Fruit fly (Drosophila melanogaster) whole organism, prepupa: ENCODE data around the gene Oseg1.

ENCODE experiments used
- Blimp-1 ChIP-seq: fragments of 200-800 bp; sonication (Bioruptor generic); optimal IDR thresholded peaks from 3 replicates; lab custom pipeline; 2017; ENCODE audit warnings: missing biosample characterization, missing genetic modification characterization, mild to moderate bottlenecking, moderate library complexity, missing genetic modification reagents
- CG10669 ChIP-seq: fragments of 200-800 bp; sonication (Bioruptor generic); optimal IDR thresholded peaks from 3 replicates; lab custom pipeline; 2018; ENCODE audit warnings: missing biosample characterization, mild to moderate bottlenecking, missing genetic modification characterization, moderate library complexity
- CG11294 ChIP-seq: fragments of 200-800 bp; sonication (Bioruptor generic); IDR thresholded peaks from 2 replicates; pipeline ENCODE4 v1.3.6; 2022; ENCODE audit warnings: missing biosample characterization, missing genetic modification characterization
- CG11902 ChIP-seq: fragments of 200-800 bp; sonication (Bioruptor generic); optimal IDR thresholded peaks from 3 replicates; lab custom pipeline; 2016; ENCODE audit warnings: missing biosample characterization, missing genetic modification characterization
- CG15336 ChIP-seq: fragments of 200-800 bp; sonication (Bioruptor generic); IDR thresholded peaks from 2 replicates; pipeline ENCODE4 v1.3.6; 2022; ENCODE audit warnings: missing biosample characterization, missing genetic modification characterization
- CG1621 ChIP-seq: fragments of 200-800 bp; sonication (Bioruptor generic); optimal IDR thresholded peaks from 3 replicates; lab custom pipeline; 2018; ENCODE audit warnings: missing biosample characterization, mild to moderate bottlenecking, missing genetic modification characterization
- CG16779 ChIP-seq: fragments of 200-800 bp; sonication (Bioruptor generic); optimal IDR thresholded peaks from 3 replicates; lab custom pipeline; 2017; ENCODE audit warnings: missing biosample characterization, mild to moderate bottlenecking, missing genetic modification characterization
- CG3032 ChIP-seq: fragments of 200-800 bp; optimal IDR thresholded peaks from 2 replicates; lab custom pipeline; 2019; ENCODE audit warnings: missing biosample characterization, mild to moderate bottlenecking, missing genetic modification characterization, moderate library complexity
- CG31627 ChIP-seq: fragments of 200-800 bp; sonication (Bioruptor generic); optimal IDR thresholded peaks from 3 replicates; lab custom pipeline; 2016; ENCODE audit warnings: missing biosample characterization, missing genetic modification characterization
- CG32006 ChIP-seq: fragments of 200-800 bp; sonication (Bioruptor generic); optimal IDR thresholded peaks from 3 replicates; lab custom pipeline; 2017; ENCODE audit warnings: missing biosample characterization, mild to moderate bottlenecking, missing genetic modification characterization
- CG34406 ChIP-seq: fragments of 200-800 bp; sonication (Bioruptor generic); optimal IDR thresholded peaks from 3 replicates; lab custom pipeline; 2016; ENCODE audit warnings: missing biosample characterization, missing genetic modification characterization
- CG3919 ChIP-seq: fragments of 200-800 bp; sonication (Bioruptor generic); optimal IDR thresholded peaks from 3 replicates; lab custom pipeline; 2016; ENCODE audit warnings: missing biosample characterization, missing genetic modification characterization
- CG4318 ChIP-seq: fragments of 200-800 bp; sonication (Bioruptor generic); optimal IDR thresholded peaks from 3 replicates; lab custom pipeline; 2017; ENCODE audit warnings: missing biosample characterization, mild to moderate bottlenecking, missing genetic modification characterization
- CG6163 ChIP-seq: fragments of 200-800 bp; sonication (Bioruptor generic); IDR thresholded peaks from 3 replicates; pipeline ENCODE4 v1.3.6; 2022; ENCODE audit warnings: missing biosample characterization, missing genetic modification characterization
- CG6792 ChIP-seq: fragments of 200-800 bp; sonication (Bioruptor generic); optimal IDR thresholded peaks from 3 replicates; lab custom pipeline; 2016; ENCODE audit warnings: missing biosample characterization, missing genetic modification characterization
- CG6808 ChIP-seq: fragments of 200-800 bp; sonication (Bioruptor generic); optimal IDR thresholded peaks from 3 replicates; lab custom pipeline; 2017; ENCODE audit warnings: missing biosample characterization, missing genetic modification characterization, mild to moderate bottlenecking, moderate library complexity, missing genetic modification reagents
- CG6854 ChIP-seq: fragments of 200-800 bp; sonication (Bioruptor generic); optimal IDR thresholded peaks from 2 replicates; lab custom pipeline; 2017; ENCODE audit warnings: missing biosample characterization, mild to moderate bottlenecking, missing genetic modification characterization
- CG7368 ChIP-seq: fragments of 200-800 bp; sonication (Bioruptor generic); optimal IDR thresholded peaks from 3 replicates; lab custom pipeline; 2016; ENCODE audit warnings: missing biosample characterization, missing genetic modification characterization
- CG8119 ChIP-seq: fragments of 200-800 bp; sonication (Bioruptor generic); IDR thresholded peaks from 3 replicates; pipeline ENCODE4 v1.3.6; 2022; ENCODE audit warnings: missing biosample characterization, missing genetic modification characterization
- CG8319 ChIP-seq: fragments of 200-800 bp; sonication (Bioruptor generic); optimal IDR thresholded peaks from 3 replicates; lab custom pipeline; 2016; ENCODE audit warnings: missing biosample characterization, missing genetic modification characterization
- CG8632 ChIP-seq: fragments of 200-800 bp; sonication (Bioruptor generic); optimal IDR thresholded peaks from 3 replicates; lab custom pipeline; 2016; ENCODE audit warnings: missing biosample characterization, missing genetic modification characterization
- CG9139 ChIP-seq: fragments of 200-800 bp; sonication (Bioruptor generic); optimal IDR thresholded peaks from 3 replicates; lab custom pipeline; 2017; ENCODE audit warnings: missing biosample characterization, mild to moderate bottlenecking, missing genetic modification characterization
- Eip75B ChIP-seq: fragments of 200-800 bp; sonication (Bioruptor generic); optimal IDR thresholded peaks from 3 replicates; lab custom pipeline; 2016; ENCODE audit warnings: missing biosample characterization, missing genetic modification characterization
- Eip93F ChIP-seq: fragments of 200-800 bp; sonication (Bioruptor generic); optimal IDR thresholded peaks from 2 replicates; lab custom pipeline; 2016; ENCODE audit warnings: missing biosample characterization, mild to moderate bottlenecking, missing genetic modification characterization
- Ets21C ChIP-seq: fragments of 200-800 bp; sonication (Bioruptor generic); optimal IDR thresholded peaks from 3 replicates; lab custom pipeline; 2016; ENCODE audit warnings: missing biosample characterization, missing genetic modification characterization
- Gug ChIP-seq: fragments of 200-800 bp; sonication (Bioruptor generic); IDR thresholded peaks from 2 replicates; pipeline ENCODE4 v1.3.6; 2022; ENCODE audit warnings: missing biosample characterization, missing genetic modification characterization
- Hr39 ChIP-seq: fragments of 200-800 bp; sonication (Bioruptor generic); optimal IDR thresholded peaks from 2 replicates; lab custom pipeline; 2016; ENCODE audit warnings: missing biosample characterization, missing genetic modification characterization
- Hr4 ChIP-seq: fragments of 200-800 bp; sonication (Bioruptor generic); optimal IDR thresholded peaks from 3 replicates; lab custom pipeline; 2016; ENCODE audit warnings: missing biosample characterization, missing genetic modification characterization
- Lpt ChIP-seq: fragments of 200-800 bp; sonication (Bioruptor generic); optimal IDR thresholded peaks from 3 replicates; lab custom pipeline; 2016; ENCODE audit warnings: missing biosample characterization, missing genetic modification characterization
- OdsH ChIP-seq: fragments of 200-800 bp; sonication (Bioruptor generic); optimal IDR thresholded peaks from 3 replicates; lab custom pipeline; 2016; ENCODE audit warnings: missing biosample characterization, missing genetic modification characterization
- Smox ChIP-seq: fragments of 200-800 bp; sonication (Bioruptor generic); optimal IDR thresholded peaks from 3 replicates; lab custom pipeline; 2016; ENCODE audit warnings: missing biosample characterization, missing genetic modification characterization
- Sox102F ChIP-seq: fragments of 200-800 bp; sonication (Bioruptor generic); optimal IDR thresholded peaks from 2 replicates; lab custom pipeline; 2016; ENCODE audit warnings: missing biosample characterization, mild to moderate bottlenecking, missing genetic modification characterization
- Sox15 ChIP-seq: fragments of 200-800 bp; sonication (Bioruptor generic); optimal IDR thresholded peaks from 3 replicates; lab custom pipeline; 2016; ENCODE audit warnings: missing biosample characterization, missing genetic modification characterization
- achi ChIP-seq: fragments of 200-800 bp; sonication (Bioruptor generic); optimal IDR thresholded peaks from 3 replicates; lab custom pipeline; 2016; ENCODE audit warnings: missing biosample characterization, missing genetic modification characterization
- acj6 ChIP-seq: fragments of 200-800 bp; sonication (Bioruptor generic); optimal IDR thresholded peaks from 3 replicates; lab custom pipeline; 2016; ENCODE audit warnings: missing biosample characterization, missing genetic modification characterization
- cyc ChIP-seq: fragments of 200-800 bp; sonication (Bioruptor generic); optimal IDR thresholded peaks from 3 replicates; lab custom pipeline; 2016; ENCODE audit warnings: missing biosample characterization, missing genetic modification characterization
- dac ChIP-seq: fragments of 200-800 bp; sonication (Bioruptor generic); optimal IDR thresholded peaks from 2 replicates; lab custom pipeline; 2017; ENCODE audit warnings: missing biosample characterization, mild to moderate bottlenecking, missing genetic modification characterization
- esn ChIP-seq: fragments of 200-800 bp; sonication (Bioruptor generic); optimal IDR thresholded peaks from 2 replicates; lab custom pipeline; 2016; ENCODE audit warnings: missing biosample characterization, mild to moderate bottlenecking, missing genetic modification characterization, moderate library complexity
- fd59A ChIP-seq: fragments of 200-800 bp; sonication (Bioruptor generic); optimal IDR thresholded peaks from 2 replicates; lab custom pipeline; 2017; ENCODE audit warnings: missing biosample characterization, mild to moderate bottlenecking, missing genetic modification characterization, missing genetic modification reagents
- fd85E ChIP-seq: fragments of 200-800 bp; sonication (Bioruptor generic); optimal IDR thresholded peaks from 3 replicates; lab custom pipeline; 2016; ENCODE audit warnings: missing biosample characterization, missing genetic modification characterization
- lz ChIP-seq: fragments of 200-800 bp; sonication (Bioruptor generic); optimal IDR thresholded peaks from 3 replicates; lab custom pipeline; 2016; ENCODE audit warnings: missing biosample characterization, missing genetic modification characterization
- net ChIP-seq: fragments of 200-800 bp; sonication (Bioruptor generic); optimal IDR thresholded peaks from 3 replicates; lab custom pipeline; 2016; ENCODE audit warnings: missing biosample characterization, missing genetic modification characterization
- salr ChIP-seq, 2 experiments: fragments of 200-800 bp; sonication (Bioruptor generic); optimal IDR thresholded peaks; 3 replicates each; lab custom pipeline; 2016 to 2018; ENCODE audit warnings: missing biosample characterization in 2 of 2, missing genetic modification characterization in 2 of 2, mild to moderate bottlenecking in 1 of 2
- spab ChIP-seq: fragments of 200-800 bp; sonication (Bioruptor generic); optimal IDR thresholded peaks from 2 replicates; lab custom pipeline; 2017; ENCODE audit warnings: missing biosample characterization, mild to moderate bottlenecking, missing genetic modification characterization, missing genetic modification reagents
- topi ChIP-seq: fragments of 200-800 bp; sonication (Bioruptor generic); optimal IDR thresholded peaks from 3 replicates; lab custom pipeline; 2016; ENCODE audit warnings: missing biosample characterization, missing genetic modification characterization
- vri ChIP-seq: fragments of 200-800 bp; sonication (Bioruptor generic); optimal IDR thresholded peaks from 3 replicates; lab custom pipeline; 2016; ENCODE audit warnings: missing biosample characterization, mild to moderate bottlenecking, missing genetic modification characterization

Gene Oseg1

dm6 chr3L:8412725-8413124 is at the start of gene Oseg1, which contains the start of gene mtrm:
Gene Oseg1 (minus strand): TSS chr3L:8412825.
Gene mtrm (plus strand): TSS chr3L:8413012.
- TF ChIP-seq CG6854 (GFP tag; lab: Kevin White, UChicago), result no peak
- no peak for TF ChIP-seq Gug (GFP tag; lab: Robert Waterston, UW)
- TF ChIP-seq spab (GFP tag; lab: Kevin White, UChicago), result no peak
- TF ChIP-seq CG11294 (GFP tag; lab: Robert Waterston, UW), result no peak
- TF ChIP-seq lz (GFP tag; lab: Kevin White, UChicago), result no peak
- no peak for TF ChIP-seq Sox102F (GFP tag; lab: Kevin White, UChicago)
- no peak for TF ChIP-seq Ets21C (GFP tag; lab: Kevin White, UChicago)
- no peak for TF ChIP-seq CG7368 (GFP tag; lab: Kevin White, UChicago)
- no peak for TF ChIP-seq CG31627 (GFP tag; lab: Kevin White, UChicago)
- no peak for TF ChIP-seq Lpt
- TF ChIP-seq CG15336, result no peak
- TF ChIP-seq CG4318 (GFP tag; lab: Kevin White, UChicago), result no peak
- TF ChIP-seq CG9139 (GFP tag; lab: Kevin White, UChicago), result no peak
- TF ChIP-seq CG10669 (GFP tag; lab: Kevin White, UChicago), result no peak
- no peak for TF ChIP-seq Smox (GFP tag; lab: Kevin White, UChicago)
- TF ChIP-seq esn (GFP tag; lab: Kevin White, UChicago), result no peak

- no peak for TF ChIP-seq acj6
- no peak for TF ChIP-seq CG6808
- TF ChIP-seq CG7368 (GFP tag; lab: Kevin White, UChicago), result no peak
- no peak for TF ChIP-seq Ets21C (GFP tag; lab: Kevin White, UChicago)
- TF ChIP-seq esn (GFP tag; lab: Kevin White, UChicago), result peak; percentile 51
- peak; percentile 35 for TF ChIP-seq CG8319 (GFP tag; lab: Kevin White, UChicago)
- TF ChIP-seq CG3919 (GFP tag; lab: Kevin White, UChicago), result no peak
- TF ChIP-seq Hr39, result no peak
- TF ChIP-seq fd59A, result no peak
- no peak for TF ChIP-seq achi (GFP tag; lab: Kevin White, UChicago)
- TF ChIP-seq CG3032 (tag; lab: Kevin White, UChicago), result peak; percentile 15
- peak; percentile 7 for TF ChIP-seq Eip75B
- TF ChIP-seq spab (GFP tag; lab: Kevin White, UChicago), result peak; percentile 26
- no peak for TF ChIP-seq CG16779 (tag; lab: Kevin White, UChicago)
- TF ChIP-seq CG32006 (GFP tag; lab: Kevin White, UChicago), result no peak
- no peak for TF ChIP-seq CG11902 (GFP tag; lab: Kevin White, UChicago)
- TF ChIP-seq fd85E (GFP tag; lab: Kevin White, UChicago), result no peak
- no peak for TF ChIP-seq CG9139 (GFP tag; lab: Kevin White, UChicago)
- TF ChIP-seq dac (GFP tag; lab: Kevin White, UChicago), result no peak
- TF ChIP-seq CG8119 (GFP tag; lab: Robert Waterston, UW), result peak; percentile 27; the same call in 1 of the 3 replicates
- no peak for TF ChIP-seq CG15336
- 0 out of 3 replicates have a peak, but pooled peaks have one; percentile 47 for TF ChIP-seq CG6163 (GFP tag; lab: Robert Waterston, UW)
- 0 out of 2 replicates have a peak, but pooled peaks have one; percentile 9 for TF ChIP-seq Gug (GFP tag; lab: Robert Waterston, UW)
- TF ChIP-seq net, result peak; percentile 43
- peak; percentile 19 for TF ChIP-seq cyc (GFP tag; lab: Kevin White, UChicago)
- no peak for TF ChIP-seq CG31627 (GFP tag; lab: Kevin White, UChicago)
- TF ChIP-seq Sox102F (GFP tag; lab: Kevin White, UChicago), result peak; percentile 14
- no peak for TF ChIP-seq Blimp-1 (GFP tag; lab: Kevin White, UChicago)
- TF ChIP-seq topi (GFP tag; lab: Kevin White, UChicago), result peak; percentile 16
- no peak for TF ChIP-seq vri (GFP tag; lab: Kevin White, UChicago)
- TF ChIP-seq CG4318 (GFP tag; lab: Kevin White, UChicago), result no peak
- peak; percentile 48 for TF ChIP-seq CG8632 (GFP tag; lab: Kevin White, UChicago)
- no peak for TF ChIP-seq Smox (GFP tag; lab: Kevin White, UChicago)
- no peak for TF ChIP-seq OdsH (GFP tag; lab: Kevin White, UChicago)
- peak; percentile 22 for TF ChIP-seq CG1621 (tag; lab: Kevin White, UChicago)
- no peak for TF ChIP-seq Lpt
- peak; percentile 22 for TF ChIP-seq CG6792 (GFP tag; lab: Kevin White, UChicago)
- TF ChIP-seq Hr4, result no peak
- TF ChIP-seq salr (GFP tag; optimal IDR thresholded peaks at IDR 0.05; lab: Kevin White, UChicago), result no peak
- no peak for TF ChIP-seq CG10669 (GFP tag; lab: Kevin White, UChicago)
- no peak for TF ChIP-seq lz (GFP tag; lab: Kevin White, UChicago)
- no peak for TF ChIP-seq Sox15 (GFP tag; lab: Kevin White, UChicago)
- TF ChIP-seq CG34406 (GFP tag; lab: Kevin White, UChicago), result peak; percentile 47
- TF ChIP-seq Eip93F (GFP tag; lab: Kevin White, UChicago), result no peak
Observed at dm6 chr3L:8461229-8462004, 48.8 kb upstream of the Oseg1 start.
